Fruit fly (Drosophila melanogaster) Kc167 (cell line): ENCODE measurements around the gene CG31140.

Experiments used
- Myc ChIP-seq: fragments of >200 bp; optimal IDR thresholded peaks from 2 replicates; lab custom pipeline; 2017; ENCODE audit warnings: missing external identifiers
- Sin3A ChIP-seq: fragments of >200 bp; optimal IDR thresholded peaks from 2 replicates; lab custom pipeline; 2018; ENCODE audit warnings: missing external identifiers
- h ChIP-seq: fragments of >200 bp; optimal IDR thresholded peaks from 3 replicates; lab custom pipeline; 2018; ENCODE audit warnings: missing external identifiers
- insv ChIP-seq: fragments of >200 bp; optimal IDR thresholded peaks from 3 replicates; lab custom pipeline; 2018; ENCODE audit warnings: missing external identifiers
- psq ChIP-seq: fragments of >200 bp; optimal IDR thresholded peaks from 2 replicates; lab custom pipeline; 2017; ENCODE audit warnings: missing external identifiers
- ttk ChIP-seq: sonication (Bioruptor generic); optimal IDR thresholded peaks from 2 replicates; lab custom pipeline; 2017; ENCODE audit warnings: missing external identifiers

DNA sequence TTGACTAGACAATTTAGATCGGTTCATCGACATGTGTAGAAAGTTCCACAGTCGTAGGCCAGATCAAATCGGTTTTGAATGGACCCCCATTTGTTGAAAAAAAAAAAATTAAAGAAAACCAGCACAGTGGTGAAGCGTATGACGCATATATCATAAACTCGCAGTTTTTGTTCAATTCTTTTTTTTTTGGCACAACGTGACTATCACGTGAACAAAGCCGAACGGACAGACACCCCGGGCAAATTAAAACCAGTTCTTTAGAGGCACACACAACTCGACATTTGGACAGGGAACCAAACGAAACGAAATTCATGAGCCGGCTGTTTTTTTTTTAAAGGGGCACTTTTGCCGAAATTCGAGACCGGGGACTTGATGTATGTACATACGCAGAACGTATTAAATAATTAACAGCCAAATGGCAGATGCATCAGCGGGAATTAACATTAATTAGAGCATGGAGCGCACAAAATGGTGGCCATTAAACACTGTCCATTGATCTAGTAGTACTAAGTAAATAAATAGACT is 22.1 kb upstream of the CG31140 start:
- TF ChIP-seq h (no peak), Sin3A (lab: Kevin White, UChicago) (no peak), psq (no peak), ttk (lab: Kevin White, UChicago) (no peak), Myc (no peak), insv (lab: Kevin White, UChicago) (no peak)
